Fruit fly (Drosophila melanogaster) whole organism, prepupa: Measurements from ENCODE around the gene CG5568.

Source experiments
- Eip78C ChIP-seq: fragments of 200-800 bp; sonication (Bioruptor generic); peaks from one replicate; lab custom pipeline; 2016; ENCODE audit warnings: missing biosample characterization, missing genetic modification characterization
- Gug ChIP-seq: fragments of 200-800 bp; sonication (Bioruptor generic); IDR thresholded peaks from 2 replicates; pipeline ENCODE4 v1.3.6; 2022; ENCODE audit warnings: missing biosample characterization, missing genetic modification characterization
- OdsH ChIP-seq: fragments of 200-800 bp; sonication (Bioruptor generic); optimal IDR thresholded peaks from 3 replicates; lab custom pipeline; 2016; ENCODE audit warnings: missing biosample characterization, missing genetic modification characterization
- Sox14 ChIP-seq: fragments of 200-800 bp; sonication (Bioruptor generic); optimal IDR thresholded peaks from 3 replicates; lab custom pipeline; 2016; ENCODE audit warnings: missing biosample characterization, missing genetic modification characterization
- eg ChIP-seq: fragments of 200-800 bp; sonication (Bioruptor generic); IDR thresholded peaks from 3 replicates; pipeline ENCODE4 v1.3.6; 2022; ENCODE audit warnings: missing biosample characterization, missing genetic modification characterization
- salr ChIP-seq, 2 experiments: fragments of 200-800 bp; sonication (Bioruptor generic); optimal IDR thresholded peaks; 3 replicates each; lab custom pipeline; 2016 to 2018; ENCODE audit warnings: missing biosample characterization in 2 of 2, missing genetic modification characterization in 2 of 2, mild to moderate bottlenecking in 1 of 2

dm6 chr3L:5881310-5882208 lies 10.3 kb downstream of the CG5568 start:
- TF ChIP-seq salr (GFP tag; optimal IDR thresholded peaks at IDR 0.05; lab: Kevin White, UChicago): no peak
- TF ChIP-seq eg (GFP tag; lab: Robert Waterston, UW): no peak
- TF ChIP-seq OdsH: peak; percentile 20
- no peak for TF ChIP-seq Eip78C (GFP tag; lab: Kevin White, UChicago)
- peak; percentile 27 for TF ChIP-seq Sox14 (GFP tag; lab: Kevin White, UChicago)
- no peak for TF ChIP-seq Gug (GFP tag; lab: Robert Waterston, UW)
